Fruit fly (Drosophila melanogaster): Measurements from ENCODE around the gene galla-2.

DNA sequence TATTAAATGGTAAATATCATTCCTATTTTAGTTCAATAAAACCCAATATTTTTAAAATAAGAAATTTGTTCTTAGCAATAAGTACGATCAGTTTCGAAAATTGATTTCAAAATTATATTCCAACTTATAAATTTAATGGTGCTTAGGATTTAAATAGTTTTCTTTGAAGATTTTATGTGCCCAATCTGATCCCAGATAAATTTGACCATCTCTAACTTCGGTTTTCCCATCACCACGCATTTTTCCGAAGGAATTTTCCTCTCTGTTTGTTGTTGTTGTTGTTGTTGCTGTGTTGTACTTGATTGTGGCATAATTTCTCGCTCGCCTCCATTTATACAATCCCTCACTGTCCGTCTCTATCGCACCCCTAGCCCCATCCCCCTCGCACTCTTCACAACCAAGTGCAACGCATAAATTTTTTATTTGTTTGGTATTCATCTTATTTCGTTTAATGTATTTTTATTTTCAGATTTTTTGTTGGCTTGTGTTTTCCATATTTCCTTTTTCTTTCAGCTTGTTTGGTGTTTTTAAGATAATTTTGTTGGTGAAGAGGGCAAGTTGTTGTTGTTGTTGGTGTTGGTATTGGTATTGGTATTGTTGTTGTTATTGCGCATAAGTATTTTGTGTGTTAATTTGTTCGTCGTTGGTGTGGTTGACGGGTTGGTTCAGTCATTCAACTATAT lies 32.9 kb upstream of the galla-2 start:
- TF ChIP-seq h (optimal IDR thresholded peaks at IDR 0.05) (no peak), ttk (optimal IDR thresholded peaks at IDR 0.05) (no peak)

Data from Kc167 (cell line).